Fruit fly (Drosophila melanogaster): ENCODE results near the gene CG34015.
A peak's percentile ranks its signal among the peaks of the same experiment; 100 is the strongest.

CG34015 gene

dm6 chrX:16422466-16423124, 25.5 kb downstream of the CG34015 start, which contains the start of gene hang (continued):
- TF ChIP-seq E2f2 (GFP tag; IDR thresholded peaks at IDR 0.05) (peak; percentile 71), CG6683 (GFP tag; optimal IDR thresholded peaks at IDR 0.05) (no peak), sima (GFP tag; optimal IDR thresholded peaks at IDR 0.05) (no peak), nmo (GFP tag; optimal IDR thresholded peaks at IDR 0.05) (no peak), CG6654 (GFP tag; optimal IDR thresholded peaks at IDR 0.05) (no peak), stwl (tag; optimal IDR thresholded peaks at IDR 0.05) (peak; percentile 31), fu2 (GFP tag; optimal IDR thresholded peaks at IDR 0.05) (no peak), Jarid2 (GFP tag; optimal IDR thresholded peaks at IDR 0.05) (peak; percentile 84), Doc2 (GFP tag; IDR thresholded peaks at IDR 0.05) (no peak), klu (GFP tag; IDR thresholded peaks at IDR 0.05) (no peak), CG10209 (GFP tag; optimal IDR thresholded peaks at IDR 0.05) (peak; percentile 45), ase (GFP tag; IDR thresholded peaks at IDR 0.05) (no peak), CTCF (GFP tag; optimal IDR thresholded peaks at IDR 0.05) (no peak), CG3838 (GFP tag; optimal IDR thresholded peaks at IDR 0.05) (no peak), eve (GFP tag; optimal IDR thresholded peaks at IDR 0.05) (no peak), H2.0 (GFP tag; IDR thresholded peaks at IDR 0.05) (peak; percentile 28; the same call in 1 of the 2 replicates), CG3847 (GFP tag; IDR thresholded peaks at IDR 0.05) (peak; percentile 64), CG31365 (tag; optimal IDR thresholded peaks at IDR 0.05) (peak; percentile 7), CG14014 (GFP tag; IDR thresholded peaks at IDR 0.05) (no peak), ara (GFP tag; IDR thresholded peaks at IDR 0.05) (no peak), chinmo (GFP tag; IDR thresholded peaks at IDR 0.05; ENCODE audit: partially characterized antibody) (peak; percentile 42; the same call in 1 of the 4 replicates), CG4820 (GFP tag; optimal IDR thresholded peaks at IDR 0.05) (no peak), CG12104 (GFP tag; optimal IDR thresholded peaks at IDR 0.05) (no peak), Elba2 (GFP tag; optimal IDR thresholded peaks at IDR 0.05) (peak; percentile 35), Dfd (GFP tag; optimal IDR thresholded peaks at IDR 0.05) (no peak), al (GFP tag; IDR thresholded peaks at IDR 0.05) (peak; percentile 32; the same call in 1 of the 2 replicates), B-H1 (GFP tag; IDR thresholded peaks at IDR 0.05) (no peak), Bdp1 (GFP tag; optimal IDR thresholded peaks at IDR 0.05) (no peak), usp (GFP tag; optimal IDR thresholded peaks at IDR 0.05) (no peak), gro (GFP tag; optimal IDR thresholded peaks at IDR 0.05) (peak; percentile 65), Vsx1 (GFP tag; optimal IDR thresholded peaks at IDR 0.05) (no peak), rib (GFP tag; IDR thresholded peaks at IDR 0.05) (peak; percentile 81), gcm2 (GFP tag; optimal IDR thresholded peaks at IDR 0.05) (no peak), CG6272 (GFP tag; IDR thresholded peaks at IDR 0.05) (peak; percentile 27; the same call in 1 of the 2 replicates), CG8290 (GFP tag; optimal IDR thresholded peaks at IDR 0.05) (peak; percentile 29), CG8290 (tag; optimal IDR thresholded peaks at IDR 0.05) (peak in 1 of 2 experiments; percentile 80), CG2202 (tag; optimal IDR thresholded peaks at IDR 0.05) (peak; percentile 5), dpn (GFP tag; optimal IDR thresholded peaks at IDR 0.05) (peak; percentile 28 to 36), dati (GFP tag; IDR thresholded peaks at IDR 0.05) (no peak), D19A (tag; optimal IDR thresholded peaks at IDR 0.05) (peak; percentile 18), gce (GFP tag; IDR thresholded peaks at IDR 0.05) (no peak), Aef1 (GFP tag; IDR thresholded peaks at IDR 0.05) (peak; percentile 23; the same call in 1 of the 3 replicates), CG5953 (GFP tag; IDR thresholded peaks at IDR 0.05) (no peak), crc (GFP tag; optimal IDR thresholded peaks at IDR 0.05) (peak; percentile 1), ab (GFP tag; optimal IDR thresholded peaks at IDR 0.05) (no peak), Atf6 (GFP tag; IDR thresholded peaks at IDR 0.05) (0 out of 2 replicates have a peak, but pooled peaks have one; percentile 12), Side (GFP tag; optimal IDR thresholded peaks at IDR 0.05) (peak; percentile 29), org-1 (GFP tag; optimal IDR thresholded peaks at IDR 0.05) (peak; percentile 2), fd64A (GFP tag; optimal IDR thresholded peaks at IDR 0.05) (no peak), CG9817 (tag; optimal IDR thresholded peaks at IDR 0.05) (no peak), Stat92E (GFP tag; optimal IDR thresholded peaks at IDR 0.05) (peak in 1 of 3 experiments; percentile 71), CG32532 (GFP tag; IDR thresholded peaks at IDR 0.05) (peak; percentile 54)
